Fruit fly (Drosophila melanogaster) whole organism, embryonic: Measurements from ENCODE around the gene CG11454.

Experiments
- Atf3 ChIP-seq: fragments of 200-800 bp; sonication (Bioruptor generic); optimal IDR thresholded peaks from 3 replicates; lab custom pipeline; 2016; ENCODE audit warnings: missing biosample characterization, missing genetic modification characterization
- BtbVII ChIP-seq: fragments of 200-800 bp; sonication (Bioruptor generic); optimal IDR thresholded peaks from 3 replicates; lab custom pipeline; 2017; ENCODE audit warnings: missing biosample characterization, mild to moderate bottlenecking, missing genetic modification characterization
- CG11456 ChIP-seq: fragments of 200-800 bp; sonication (Bioruptor generic); IDR thresholded peaks from 3 replicates; pipeline ENCODE4 v1.3.6; 2022; ENCODE audit warnings: missing biosample characterization, missing genetic modification characterization
- CG13296 ChIP-seq: fragments of 200-800 bp; sonication (Bioruptor generic); optimal IDR thresholded peaks from 3 replicates; lab custom pipeline; 2018; ENCODE audit warnings: missing biosample characterization, mild to moderate bottlenecking, missing genetic modification characterization
- CG14050 ChIP-seq: fragments of 200-800 bp; sonication (Bioruptor generic); IDR thresholded peaks from 3 replicates; pipeline ENCODE4 v1.3.6; 2022; ENCODE audit warnings: missing biosample characterization, missing genetic modification characterization
- CG15269 ChIP-seq: fragments of 200-800 bp; sonication (Bioruptor generic); optimal IDR thresholded peaks from 2 replicates; lab custom pipeline; 2018; ENCODE audit warnings: missing biosample characterization, mild to moderate bottlenecking, missing genetic modification characterization, moderate library complexity
- CG15514 ChIP-seq: fragments of 200-800 bp; sonication (Bioruptor generic); optimal IDR thresholded peaks from 3 replicates; lab custom pipeline; 2017; ENCODE audit warnings: missing biosample characterization, missing genetic modification characterization, mild to moderate bottlenecking, moderate library complexity, missing genetic modification reagents
- CG30431 ChIP-seq: fragments of 200-800 bp; sonication (Bioruptor generic); optimal IDR thresholded peaks from 2 replicates; lab custom pipeline; 2017; ENCODE audit warnings: missing biosample characterization, missing genetic modification characterization
- CG34376 ChIP-seq: fragments of 200-800 bp; sonication (Bioruptor generic); optimal IDR thresholded peaks from 2 replicates; lab custom pipeline; 2018; ENCODE audit warnings: missing biosample characterization, mild to moderate bottlenecking, missing genetic modification characterization
- CG4282 ChIP-seq: fragments of 200-800 bp; sonication (Bioruptor generic); optimal IDR thresholded peaks from 2 replicates; lab custom pipeline; 2016; ENCODE audit warnings: missing biosample characterization, missing genetic modification characterization
- CG5953 ChIP-seq: fragments of 200-800 bp; sonication (Bioruptor generic); IDR thresholded peaks from 2 replicates; pipeline ENCODE4 v1.3.6; 2022; ENCODE audit warnings: missing biosample characterization, missing genetic modification characterization
- CG7271 ChIP-seq: fragments of 200-800 bp; sonication (Bioruptor generic); optimal IDR thresholded peaks from 2 replicates; lab custom pipeline; 2018; ENCODE audit warnings: missing biosample characterization, mild to moderate bottlenecking, missing genetic modification characterization, moderate library complexity
- CG8290 ChIP-seq, 3 experiments: fragments of 200-800 bp; sonication (Bioruptor generic); optimal IDR thresholded peaks; 2 replicates each; lab custom pipeline; 2016 to 2019; ENCODE audit warnings: missing biosample characterization in 3 of 3, missing genetic modification characterization in 3 of 3, mild to moderate bottlenecking in 2 of 3, moderate library complexity in 1 of 3
- CG8478 ChIP-seq: fragments of >200 bp; optimal IDR thresholded peaks from 2 replicates; lab custom pipeline; 2018
- CG9437 ChIP-seq: fragments of 200-800 bp; sonication (Bioruptor generic); optimal IDR thresholded peaks from 2 replicates; lab custom pipeline; 2018; ENCODE audit warnings: missing biosample characterization, mild to moderate bottlenecking, missing genetic modification characterization
- CrebB ChIP-seq: fragments of 200-800 bp; sonication (Bioruptor generic); optimal IDR thresholded peaks from 3 replicates; lab custom pipeline; 2018; ENCODE audit warnings: missing biosample characterization, mild to moderate bottlenecking, missing genetic modification characterization
- D ChIP-seq, 2 experiments: fragments of 200-800 bp in 1 of 2; fragments of >200 bp in 1 of 2; sonication (Bioruptor generic) in 1 of 2; optimal IDR thresholded peaks; 2 replicates in 1 of 2; 3 replicates in 1 of 2; lab custom pipeline; 2017; ENCODE audit warnings: mild to moderate bottlenecking in 1 of 2, missing biosample characterization in 1 of 2, missing genetic modification characterization in 1 of 2, missing genetic modification reagents in 1 of 2
- Dip2 ChIP-seq: fragments of 200-800 bp; sonication (Bioruptor generic); IDR thresholded peaks from 2 replicates; pipeline ENCODE4 v1.3.6; 2022; ENCODE audit warnings: missing biosample characterization, missing genetic modification characterization
- Elba2 ChIP-seq: fragments of 200-800 bp; sonication (Bioruptor generic); optimal IDR thresholded peaks from 3 replicates; lab custom pipeline; 2016; ENCODE audit warnings: missing biosample characterization, missing genetic modification characterization
- GATAe ChIP-seq: fragments of 200-800 bp; sonication (Bioruptor generic); conservative IDR thresholded peaks from 2 replicates; pipeline ENCODE4 v1.3.6; 2022; ENCODE audit warnings: missing biosample characterization, missing genetic modification characterization
- Gsc ChIP-seq: fragments of 200-800 bp; sonication (Bioruptor generic); IDR thresholded peaks from 2 replicates; pipeline ENCODE4 v1.3.6; 2022; ENCODE audit warnings: missing biosample characterization, missing genetic modification characterization
- Hey ChIP-seq: fragments of 200-800 bp; sonication (Bioruptor generic); optimal IDR thresholded peaks from 3 replicates; lab custom pipeline; 2018; ENCODE audit warnings: missing biosample characterization, mild to moderate bottlenecking, missing genetic modification characterization
- Med ChIP-seq: fragments of 200-800 bp; sonication (Bioruptor generic); peaks from one replicate; lab custom pipeline; 2016; ENCODE audit warnings: missing biosample characterization, missing genetic modification characterization, mild to moderate bottlenecking, inconsistent platforms, moderate library complexity
- NfI ChIP-seq: fragments of 200-800 bp; sonication (Bioruptor generic); optimal IDR thresholded peaks from 3 replicates; lab custom pipeline; 2018; ENCODE audit warnings: missing biosample characterization, mild to moderate bottlenecking, missing genetic modification characterization, moderate library complexity
- PHDP ChIP-seq: fragments of 200-800 bp; sonication (Bioruptor generic); optimal IDR thresholded peaks from 3 replicates; lab custom pipeline; 2018; ENCODE audit warnings: missing biosample characterization, mild to moderate bottlenecking, missing genetic modification characterization, moderate library complexity
- Ptx1 ChIP-seq: fragments of 200-800 bp; sonication (Bioruptor generic); IDR thresholded peaks from 2 replicates; pipeline ENCODE4 v1.3.6; 2022; ENCODE audit warnings: missing biosample characterization, missing genetic modification characterization
- ac ChIP-seq: fragments of 200-800 bp; sonication (Bioruptor generic); optimal IDR thresholded peaks from 3 replicates; lab custom pipeline; 2017; ENCODE audit warnings: missing biosample characterization, mild to moderate bottlenecking, missing genetic modification characterization
- bigmax ChIP-seq: fragments of 200-800 bp; sonication (Bioruptor generic); optimal IDR thresholded peaks from 2 replicates; lab custom pipeline; 2018; ENCODE audit warnings: missing biosample characterization, mild to moderate bottlenecking, missing genetic modification characterization
- bsh ChIP-seq, 2 experiments: fragments of 200-800 bp; sonication (Bioruptor generic); optimal IDR thresholded peaks; 2 replicates each; lab custom pipeline; 2017 to 2018; ENCODE audit warnings: mild to moderate bottlenecking in 2 of 2, missing biosample characterization in 2 of 2, missing genetic modification characterization in 2 of 2, moderate library complexity in 1 of 2
- ci ChIP-seq: fragments of 200-800 bp; sonication (Bioruptor generic); IDR thresholded peaks from 3 replicates; pipeline ENCODE4 v1.3.6; 2022; ENCODE audit warnings: missing biosample characterization, missing genetic modification characterization
- cwo ChIP-seq: fragments of 200-800 bp; sonication (Bioruptor generic); optimal IDR thresholded peaks from 3 replicates; lab custom pipeline; 2017; ENCODE audit warnings: missing biosample characterization, missing genetic modification characterization, mild to moderate bottlenecking, moderate library complexity, missing genetic modification reagents
- ewg ChIP-seq: fragments of 200-800 bp; sonication (Bioruptor generic); optimal IDR thresholded peaks from 3 replicates; lab custom pipeline; 2017; ENCODE audit warnings: mild to moderate bottlenecking, missing biosample characterization, missing genetic modification reagents, missing genetic modification characterization
- exex ChIP-seq: fragments of 200-800 bp; sonication (Bioruptor generic); optimal IDR thresholded peaks from 4 replicates; lab custom pipeline; 2018; ENCODE audit warnings: missing biosample characterization, mild to moderate bottlenecking, missing genetic modification characterization, moderate library complexity
- h ChIP-seq: fragments of >200 bp; optimal IDR thresholded peaks from 2 replicates; lab custom pipeline; 2017
- her ChIP-seq: fragments of 200-800 bp; sonication (Bioruptor generic); optimal IDR thresholded peaks from 2 replicates; lab custom pipeline; 2016; ENCODE audit warnings: missing biosample characterization, missing genetic modification characterization
- lab ChIP-seq: fragments of 200-800 bp; sonication (Bioruptor generic); optimal IDR thresholded peaks from 3 replicates; lab custom pipeline; 2017; ENCODE audit warnings: missing biosample characterization, missing genetic modification characterization, mild to moderate bottlenecking, moderate library complexity, missing genetic modification reagents
- mirr ChIP-seq: fragments of 200-800 bp; sonication (Bioruptor generic); optimal IDR thresholded peaks from 3 replicates; lab custom pipeline; 2018; ENCODE audit warnings: missing biosample characterization, mild to moderate bottlenecking, missing genetic modification characterization
- pnt ChIP-seq: fragments of 200-800 bp; sonication (Bioruptor generic); optimal IDR thresholded peaks from 3 replicates; lab custom pipeline; 2016; ENCODE audit warnings: missing biosample characterization, missing genetic modification characterization
- prd ChIP-seq, 3 experiments: fragments of >200 bp in 2 of 3; fragments of 200-800 bp in 1 of 3; sonication (Bioruptor generic) in 1 of 3; optimal IDR thresholded peaks in 2 of 3; IDR thresholded peaks in 1 of 3; 2 replicates in 2 of 3; 3 replicates in 1 of 3; pipeline versions ENCODE4 v1.3.6 to Lab custom; 2017 to 2022; ENCODE audit warnings: missing biosample characterization in 1 of 3, missing genetic modification characterization in 1 of 3
- row ChIP-seq: fragments of 200-800 bp; sonication (Bioruptor generic); IDR thresholded peaks from 3 replicates; pipeline ENCODE4 v1.3.6; 2022; ENCODE audit warnings: missing biosample characterization, missing genetic modification characterization
- sug ChIP-seq: fragments of 200-800 bp; optimal IDR thresholded peaks from 2 replicates; lab custom pipeline; 2019; ENCODE audit warnings: missing biosample characterization, mild to moderate bottlenecking, missing genetic modification characterization, moderate library complexity

CG11454 gene

DNA sequence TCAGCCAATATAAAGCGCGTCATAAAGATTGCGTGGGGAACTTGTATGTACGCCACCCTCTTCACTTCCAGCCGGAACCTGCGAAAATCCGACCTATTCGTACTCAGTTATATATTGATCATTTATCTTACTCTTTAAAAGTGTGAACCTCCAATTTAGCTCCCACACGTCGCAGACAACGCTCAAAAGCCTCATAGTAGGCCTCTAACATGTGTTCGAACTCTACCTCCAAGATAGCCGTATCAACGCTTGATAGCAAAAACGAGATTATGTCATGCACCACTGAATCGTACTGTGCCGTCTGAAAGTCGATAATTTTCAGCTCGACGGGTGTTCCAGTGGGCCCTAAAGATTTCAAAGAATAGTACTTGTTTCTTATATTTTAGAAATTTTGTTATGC is 3.5 kb upstream of the CG11454 start (continued):
- TF ChIP-seq CG4282 (GFP tag; lab: Kevin White, UChicago) (no peak), BtbVII (GFP tag; lab: Kevin White, UChicago) (no peak), CG13296 (GFP tag; lab: Kevin White, UChicago) (peak; percentile 40), ewg (GFP tag; lab: Kevin White, UChicago) (no peak), ac (GFP tag; lab: Kevin White, UChicago) (no peak), CG8478 (lab: Kevin White, UChicago) (no peak), CG34376 (GFP tag; lab: Kevin White, UChicago) (peak; percentile 79), CG9437 (GFP tag; lab: Kevin White, UChicago) (no peak), Med (GFP tag; lab: Kevin White, UChicago) (peak; percentile 59), CG15269 (tag; lab: Kevin White, UChicago) (no peak), GATAe (GFP tag; lab: Robert Waterston, UW) (0 out of 2 replicates have a peak, but pooled peaks have one; percentile 26), lab (GFP tag; lab: Kevin White, UChicago) (peak; percentile 46), mirr (GFP tag; lab: Kevin White, UChicago) (peak; percentile 69), sug (tag; lab: Kevin White, UChicago) (peak; percentile 94), CG8290 (GFP tag; optimal IDR thresholded peaks at IDR 0.05; lab: Kevin White, UChicago) (no peak), CG8290 (tag; optimal IDR thresholded peaks at IDR 0.05; lab: Kevin White, UChicago) (peak in 1 of 2 experiments; percentile 34), ci (GFP tag; lab: Robert Waterston, UW) (peak; percentile 46; the same call in 1 of the 3 replicates), Hey (tag; lab: Kevin White, UChicago) (peak; percentile 40), exex (tag; lab: Kevin White, UChicago) (peak; percentile 72), CG15514 (GFP tag; lab: Kevin White, UChicago) (peak; percentile 23), Ptx1 (no peak)

DNA sequence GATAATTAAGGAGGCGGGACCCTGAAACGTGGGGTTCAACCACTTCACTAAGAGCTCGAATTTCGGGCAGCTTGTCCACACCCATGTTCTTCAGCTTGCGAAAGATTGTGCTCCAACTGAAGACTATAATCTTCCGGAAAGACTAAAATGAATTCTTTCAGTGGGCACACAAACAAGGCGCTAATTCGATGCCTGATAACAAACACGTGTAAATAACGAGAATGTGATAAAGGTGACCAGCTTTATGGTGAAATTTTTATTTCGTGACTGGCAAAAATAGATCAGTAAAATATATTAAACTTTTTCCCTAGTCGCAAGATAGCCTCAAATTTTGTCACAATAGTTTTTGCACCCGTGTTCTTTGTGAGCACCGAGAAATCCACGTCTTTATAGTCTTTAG is 2.3 kb upstream of the CG11454 start, which contains the start of the genes CG31975 and ovm:
CG31975 (minus strand) TSS at position 144 of the 400 bp plus-strand sequence.
ovm (minus strand) TSS at position 144 of the 400 bp plus-strand sequence.
- peak; percentile 72 for TF ChIP-seq exex (tag; lab: Kevin White, UChicago)
- no peak for TF ChIP-seq Atf3 (GFP tag; lab: Kevin White, UChicago)
- TF ChIP-seq PHDP = no peak
- no peak for TF ChIP-seq bsh (GFP tag; optimal IDR thresholded peaks at IDR 0.05; lab: Kevin White, UChicago)
- no peak for TF ChIP-seq h
- TF ChIP-seq pnt = no peak
- no peak for TF ChIP-seq row (GFP tag; lab: Robert Waterston, UW)
- no peak for TF ChIP-seq Dip2 (GFP tag; lab: Robert Waterston, UW)
- no peak for TF ChIP-seq Elba2
- no peak for TF ChIP-seq D (optimal IDR thresholded peaks at IDR 0.05; lab: Kevin White, UChicago)
- TF ChIP-seq D (GFP tag; optimal IDR thresholded peaks at IDR 0.05; lab: Kevin White, UChicago) = no peak
- TF ChIP-seq prd (optimal IDR thresholded peaks at IDR 0.05; lab: Kevin White, UChicago) = no peak
- TF ChIP-seq prd (GFP tag; IDR thresholded peaks at IDR 0.05; lab: Robert Waterston, UW) = no peak
- TF ChIP-seq cwo (GFP tag; lab: Kevin White, UChicago) = peak; percentile 83
- no peak for TF ChIP-seq Gsc
- no peak for TF ChIP-seq bigmax (GFP tag; lab: Kevin White, UChicago)
- TF ChIP-seq her = no peak
- TF ChIP-seq sug (tag; lab: Kevin White, UChicago) = peak; percentile 38
- TF ChIP-seq CG7271 (tag; lab: Kevin White, UChicago) = no peak
- no peak for TF ChIP-seq NfI
- no peak for TF ChIP-seq CG5953 (GFP tag; lab: Robert Waterston, UW)
- TF ChIP-seq CG30431 = no peak
- no peak for TF ChIP-seq CG14050 (GFP tag; lab: Robert Waterston, UW)
- TF ChIP-seq CG11456 (GFP tag; lab: Robert Waterston, UW) = no peak
- TF ChIP-seq CrebB (tag; lab: Kevin White, UChicago) = no peak
- no peak for TF ChIP-seq Ptx1
